Worm (Caenorhabditis elegans): ENCODE results near the gene unc-130.

ce11 chrII:11316663-11317062 lies 34.9 kb downstream of the unc-130 start:
- TF ChIP-seq nfya-1 (tag; optimal IDR thresholded peaks at IDR 0.05; ENCODE audit: borderline replicate concordance, insufficient read depth): no peak
- no peak for TF ChIP-seq mcd-1 (GFP tag; IDR thresholded peaks at IDR 0.05)
- TF ChIP-seq unc-62 (GFP tag; optimal IDR thresholded peaks at IDR 0.05): no peak
- no peak for TF ChIP-seq attf-5 (GFP tag; optimal IDR thresholded peaks at IDR 0.05)
- TF ChIP-seq F10E7.11 (tag; optimal IDR thresholded peaks at IDR 0.05): no peak
- TF ChIP-seq tlf-1 (GFP tag; optimal IDR thresholded peaks at IDR 0.05): no peak
- TF ChIP-seq D2030.7 (GFP tag; IDR thresholded peaks at IDR 0.05): no peak
- no peak for TF ChIP-seq ccch-3 (GFP tag; optimal IDR thresholded peaks at IDR 0.05)
- TF ChIP-seq sea-2 (GFP tag; IDR thresholded peaks at IDR 0.05): no peak
- TF ChIP-seq xnd-1 (tag; optimal IDR thresholded peaks at IDR 0.05): no peak
- no peak for TF ChIP-seq C06A6.2 (GFP tag; conservative IDR thresholded peaks at IDR 0.05)
- no peak for TF ChIP-seq ets-4 (GFP tag; optimal IDR thresholded peaks at IDR 0.05)
- TF ChIP-seq hlh-26 (GFP tag; conservative IDR thresholded peaks at IDR 0.05): no peak
- TF ChIP-seq sptf-2 (GFP tag; optimal IDR thresholded peaks at IDR 0.05): no peak

All from whole organism, young adult.